Fruit fly (Drosophila melanogaster): ENCODE results near the gene RpS4.

The RpS4 gene

DNA sequence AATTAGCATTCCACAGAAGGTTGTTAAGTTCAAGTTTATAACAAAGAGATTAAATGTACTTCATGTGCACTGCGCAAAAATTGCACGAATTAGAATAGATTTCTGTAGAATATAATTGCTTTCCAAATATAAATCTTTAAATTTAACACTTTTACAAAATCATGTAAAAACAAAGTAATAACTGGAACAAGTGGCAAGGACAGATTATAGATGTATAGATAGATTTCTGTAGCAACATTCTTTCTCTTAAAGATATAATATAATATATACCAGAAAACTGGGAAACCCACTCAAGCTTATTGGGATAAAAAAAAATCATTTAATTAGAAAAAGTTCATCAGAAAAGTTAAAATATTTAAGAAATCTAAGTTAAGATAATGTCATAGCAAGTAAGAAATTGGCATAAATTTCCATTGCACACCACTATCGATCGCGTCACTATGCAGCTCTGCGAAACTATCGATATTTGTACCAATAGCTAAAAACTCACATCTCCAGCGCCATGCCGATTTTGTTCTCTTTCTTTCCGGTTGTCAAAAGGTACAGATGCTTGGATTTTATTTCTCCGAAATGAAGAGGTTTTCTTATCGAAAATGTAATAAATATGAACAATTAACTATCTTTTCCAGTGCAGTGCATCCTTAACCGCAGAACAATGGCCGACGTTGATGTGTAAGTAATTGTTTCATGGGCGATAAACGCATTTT is 18.5 kb upstream of the RpS4 start, which contains the start of gene RpS12 (continued):
- peak; percentile 96 for TF ChIP-seq dm (GFP tag; optimal IDR thresholded peaks at IDR 0.05)
- peak; percentile 60 for TF ChIP-seq Oli (tag; optimal IDR thresholded peaks at IDR 0.05)
- TF ChIP-seq NC2α (GFP tag; optimal IDR thresholded peaks at IDR 0.05) = peak; percentile 67
- TF ChIP-seq Xrp1 (GFP tag; IDR thresholded peaks at IDR 0.05) = peak; percentile 23; the same call in 1 of the 2 replicates
- TF ChIP-seq Gsc (GFP tag; IDR thresholded peaks at IDR 0.05) = no peak
- peak; percentile 92 for TF ChIP-seq chm (GFP tag; IDR thresholded peaks at IDR 0.05)
- peak; percentile 81 for TF ChIP-seq Atf3 (GFP tag; optimal IDR thresholded peaks at IDR 0.05)
- peak; percentile 6 for TF ChIP-seq Dp (GFP tag; optimal IDR thresholded peaks at IDR 0.05)
- TF ChIP-seq fd64A (GFP tag; optimal IDR thresholded peaks at IDR 0.05) = peak; percentile 63
- peak; percentile 17 for TF ChIP-seq Sry-β (GFP tag; optimal IDR thresholded peaks at IDR 0.05)
- TF ChIP-seq grn (GFP tag; optimal IDR thresholded peaks at IDR 0.05) = no peak
- peak; percentile 67 for TF ChIP-seq CG18011 (GFP tag; optimal IDR thresholded peaks at IDR 0.05)
- peak; percentile 58 for TF ChIP-seq tap (tag; optimal IDR thresholded peaks at IDR 0.05)
- peak; percentile 69 for TF ChIP-seq nerfin-1 (tag; optimal IDR thresholded peaks at IDR 0.05)
- TF ChIP-seq Hr78 (GFP tag; optimal IDR thresholded peaks at IDR 0.05) = no peak
- peak; percentile 91 for TF ChIP-seq NfI (GFP tag; optimal IDR thresholded peaks at IDR 0.05)
- peak; percentile 90 for TF ChIP-seq amos (GFP tag; IDR thresholded peaks at IDR 0.05; ENCODE audit: partially characterized antibody)
- TF ChIP-seq CG12942 (GFP tag; optimal IDR thresholded peaks at IDR 0.05) = peak; percentile 49
- peak; percentile 73 for TF ChIP-seq HLH54F (GFP tag; optimal IDR thresholded peaks at IDR 0.05)
- TF ChIP-seq CG8944 (GFP tag; optimal IDR thresholded peaks at IDR 0.05) = peak; percentile 64
- peak; percentile 51 for TF ChIP-seq tx (GFP tag; optimal IDR thresholded peaks at IDR 0.05)
- peak; percentile 88 for TF ChIP-seq CG5953 (GFP tag; IDR thresholded peaks at IDR 0.05)
- peak; percentile 72 for TF ChIP-seq bab2 (GFP tag; optimal IDR thresholded peaks at IDR 0.05)
- peak; percentile 85 for TF ChIP-seq ato (GFP tag; IDR thresholded peaks at IDR 0.05; ENCODE audit: partially characterized antibody)
- TF ChIP-seq peb (GFP tag; IDR thresholded peaks at IDR 0.05) = 0 out of 2 replicates have a peak, but pooled peaks have one; percentile 21
- TF ChIP-seq Xbp1 (GFP tag; optimal IDR thresholded peaks at IDR 0.05) = peak; percentile 79
- peak; percentile 85 for TF ChIP-seq ranshi (GFP tag; IDR thresholded peaks at IDR 0.05)
- peak; percentile 92 for TF ChIP-seq Dref (GFP tag; IDR thresholded peaks at IDR 0.05)
- peak; percentile 91 for TF ChIP-seq Hmr (GFP tag; optimal IDR thresholded peaks at IDR 0.05)
- TF ChIP-seq ewg (GFP tag; optimal IDR thresholded peaks at IDR 0.05) = peak; percentile 57
- TF ChIP-seq Hmx (GFP tag; optimal IDR thresholded peaks at IDR 0.05) = no peak
- TF ChIP-seq Optix (GFP tag; IDR thresholded peaks at IDR 0.05) = peak; percentile 72
- peak; percentile 82 for TF ChIP-seq CG17186 (GFP tag; optimal IDR thresholded peaks at IDR 0.05)
- TF ChIP-seq ttk (GFP tag; IDR thresholded peaks at IDR 0.05) = peak; percentile 69
- peak; percentile 62; the same call in 2 of the 3 replicates for TF ChIP-seq so (GFP tag; IDR thresholded peaks at IDR 0.05)
- TF ChIP-seq CG11093 (GFP tag; IDR thresholded peaks at IDR 0.05) = no peak
- TF ChIP-seq CG3281 (GFP tag; optimal IDR thresholded peaks at IDR 0.05) = peak; percentile 86
- TF ChIP-seq zen (tag; optimal IDR thresholded peaks at IDR 0.05) = peak; percentile 52
- TF ChIP-seq Gug (GFP tag; IDR thresholded peaks at IDR 0.05) = no peak
- peak in 2 of 3 experiments; percentile 15 to 51 for TF ChIP-seq lola (GFP tag; optimal IDR thresholded peaks at IDR 0.05)
- TF ChIP-seq CG9727 (GFP tag; optimal IDR thresholded peaks at IDR 0.05) = peak; percentile 77
- peak; percentile 75 for TF ChIP-seq H2.0 (GFP tag; IDR thresholded peaks at IDR 0.05)
- TF ChIP-seq z (GFP tag; IDR thresholded peaks at IDR 0.05) = no peak
- peak; percentile 37 for TF ChIP-seq CG5180 (GFP tag; optimal IDR thresholded peaks at IDR 0.05)
- peak; percentile 78 for TF ChIP-seq vvl (GFP tag; IDR thresholded peaks at IDR 0.05)
- peak; percentile 92 for TF ChIP-seq CG9932 (GFP tag; IDR thresholded peaks at IDR 0.05)
- peak; percentile 19 for TF ChIP-seq run (tag; optimal IDR thresholded peaks at IDR 0.05)
- peak; percentile 72 for TF ChIP-seq kah (GFP tag; optimal IDR thresholded peaks at IDR 0.05)
- TF ChIP-seq TFAM (GFP tag; optimal IDR thresholded peaks at IDR 0.05) = peak; percentile 27
